Worm (Caenorhabditis elegans) whole organism, L3 larva: ENCODE results near the gene srpa-72.
A peak's percentile ranks its signal among the peaks of the same experiment; 100 is the strongest.

Experiments used
- ama-1 ChIP-seq: fragments of 150-350 bp; optimal IDR thresholded peaks from 2 replicates; lab custom pipeline; 2018
- ceh-82 ChIP-seq: fragments of 150-350 bp; optimal IDR thresholded peaks from 2 replicates; lab custom pipeline; 2014; ENCODE audit warnings: missing biosample characterization, missing genetic modification characterization
- elt-3 ChIP-seq, 3 experiments: fragments of 150-350 bp in 1 of 3; sonication (generic microtip) in 2 of 3; optimal IDR thresholded peaks; 2 replicates in 2 of 3; 4 replicates in 1 of 3; lab custom pipeline; 2014 to 2017; ENCODE audit warnings: missing biosample characterization in 3 of 3, missing genetic modification characterization in 3 of 3
- fkh-10 ChIP-seq: sonication (generic microtip); optimal IDR thresholded peaks from 2 replicates; lab custom pipeline; 2017; ENCODE audit warnings: missing biosample characterization, missing genetic modification reagents, missing genetic modification characterization
- mdl-1 ChIP-seq: fragments of 150-350 bp; optimal IDR thresholded peaks from 2 replicates; lab custom pipeline; 2014; ENCODE audit warnings: missing biosample characterization, missing genetic modification characterization
- nfya-1 ChIP-seq: sonication (generic microtip); optimal IDR thresholded peaks from 2 replicates; lab custom pipeline; 2017; ENCODE audit warnings: missing genetic modification characterization, mild to moderate bottlenecking, missing compliant biosample characterization, antibody characterized with exemption, moderate library complexity; ENCODE audit not compliant: insufficient read depth
- nhr-11 ChIP-seq: fragments of 150-350 bp; optimal IDR thresholded peaks from 2 replicates; lab custom pipeline; 2014; ENCODE audit warnings: missing biosample characterization, missing genetic modification characterization
- nhr-12 ChIP-seq: fragments of 150-350 bp; optimal IDR thresholded peaks from 2 replicates; lab custom pipeline; 2014; ENCODE audit warnings: missing biosample characterization, missing genetic modification characterization
- nhr-23 ChIP-seq: fragments of 150-350 bp; optimal IDR thresholded peaks from 2 replicates; lab custom pipeline; 2014; ENCODE audit warnings: missing biosample characterization, missing genetic modification reagents, missing genetic modification characterization
- nhr-67 ChIP-seq: fragments of 150-350 bp; optimal IDR thresholded peaks from 2 replicates; lab custom pipeline; 2014; ENCODE audit warnings: missing biosample characterization, missing genetic modification characterization
- nhr-76 ChIP-seq: fragments of 150-350 bp; sonication (generic microtip); optimal IDR thresholded peaks from 5 replicates; lab custom pipeline; 2014; ENCODE audit warnings: missing biosample characterization, missing genetic modification characterization
- unc-62 ChIP-seq: fragments of 150-350 bp; sonication (generic microtip); optimal IDR thresholded peaks from 4 replicates; lab custom pipeline; 2014; ENCODE audit warnings: missing biosample characterization, missing genetic modification reagents, missing genetic modification characterization
- zag-1 ChIP-seq: fragments of 150-350 bp; optimal IDR thresholded peaks from 2 replicates; lab custom pipeline; 2014; ENCODE audit warnings: missing biosample characterization, missing genetic modification characterization
- ztf-11 ChIP-seq: fragments of 150-350 bp; optimal IDR thresholded peaks from 2 replicates; lab custom pipeline; 2014; ENCODE audit warnings: missing biosample characterization, missing genetic modification characterization

- TF ChIP-seq elt-3 (tag; optimal IDR thresholded peaks at IDR 0.05; lab: Kevin White, UChicago) (no peak), ama-1 (no peak), unc-62 (GFP tag; lab: Kevin White, UChicago) (no peak), ztf-11 (tag; lab: Kevin White, UChicago) (no peak), nhr-76 (tag; lab: Kevin White, UChicago) (no peak), nhr-11 (no peak), nhr-12 (tag; lab: Kevin White, UChicago) (no peak), nhr-67 (tag; lab: Kevin White, UChicago) (no peak), zag-1 (tag; lab: Kevin White, UChicago) (no peak), nfya-1 (peak; percentile 67), nhr-23 (tag; lab: Kevin White, UChicago) (no peak), ceh-82 (no peak), fkh-10 (no peak), mdl-1 (no peak)
Measured at ce11 chrII:2804245-2804644, 17.0 kb downstream of the srpa-72 start.
